Fruit fly (Drosophila melanogaster): ENCODE results near the gene bru3.

The bru3 gene

DNA sequence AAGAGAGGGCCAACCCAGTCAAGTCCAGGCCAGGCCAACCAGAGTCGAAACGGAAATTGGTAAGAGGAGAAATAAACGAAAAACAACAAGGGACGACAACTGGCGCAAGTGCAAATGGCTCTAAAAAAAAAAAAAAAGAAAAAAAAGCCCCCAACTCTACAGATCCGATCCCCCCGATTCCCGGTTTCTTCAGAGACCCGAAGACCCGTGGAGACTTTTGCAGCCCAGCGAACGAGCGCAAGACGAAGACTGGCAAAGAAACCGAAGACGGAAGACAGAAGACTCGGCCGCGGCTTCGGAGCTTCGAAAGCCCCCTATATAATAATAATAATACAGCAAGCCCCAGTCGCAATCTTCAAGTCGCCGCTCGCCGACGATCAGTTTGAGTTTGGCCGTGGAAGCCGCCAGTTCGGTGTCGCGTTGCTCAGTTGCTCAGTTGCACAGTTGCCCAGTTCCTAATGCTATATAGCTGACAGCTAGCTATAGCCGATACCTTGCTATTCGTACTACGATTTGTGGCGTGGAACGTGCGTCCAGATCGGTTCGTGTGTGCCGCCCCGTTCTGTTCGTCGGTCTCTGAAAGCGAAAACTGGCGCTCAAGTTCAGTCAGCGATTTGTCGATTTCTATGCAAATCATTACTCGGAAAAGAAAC lies 308.7 kb downstream of the bru3 start (continued):
- peak; percentile 10; the same call in 1 of the 2 replicates for TF ChIP-seq CG1024 (GFP tag; IDR thresholded peaks at IDR 0.05)
- TF ChIP-seq CG15269 (tag; optimal IDR thresholded peaks at IDR 0.05): peak; percentile 16
- TF ChIP-seq CG2199 (GFP tag; IDR thresholded peaks at IDR 0.05): no peak
- peak; percentile 46; the same call in 1 of the 2 replicates for TF ChIP-seq CG42726 (GFP tag; IDR thresholded peaks at IDR 0.05; ENCODE audit: partially characterized antibody)
- TF ChIP-seq az2 (GFP tag; optimal IDR thresholded peaks at IDR 0.05): no peak
- 0 out of 3 replicates have a peak, but pooled peaks have one; percentile 15 for TF ChIP-seq sr (GFP tag; IDR thresholded peaks at IDR 0.05)
- no peak for TF ChIP-seq CrebB (tag; optimal IDR thresholded peaks at IDR 0.05)
- no peak for TF ChIP-seq ttk (GFP tag; IDR thresholded peaks at IDR 0.05)
- TF ChIP-seq CG16815 (GFP tag; optimal IDR thresholded peaks at IDR 0.05): no peak
- 0 out of 2 replicates have a peak, but pooled peaks have one; percentile 24 for TF ChIP-seq unc-4 (GFP tag; IDR thresholded peaks at IDR 0.05; ENCODE audit: partially characterized antibody)
- TF ChIP-seq chm (GFP tag; IDR thresholded peaks at IDR 0.05): peak; percentile 38; the same call in 1 of the 2 replicates
- peak; percentile 64; the same call in 1 of the 4 replicates for TF ChIP-seq chinmo (GFP tag; IDR thresholded peaks at IDR 0.05; ENCODE audit: partially characterized antibody)
- TF ChIP-seq CG4707 (GFP tag; optimal IDR thresholded peaks at IDR 0.05): no peak
- TF ChIP-seq CG32532 (GFP tag; IDR thresholded peaks at IDR 0.05): no peak
- peak; percentile 31 for TF ChIP-seq corto (GFP tag; optimal IDR thresholded peaks at IDR 0.05)
- TF ChIP-seq Jarid2 (GFP tag; optimal IDR thresholded peaks at IDR 0.05): peak; percentile 77
- TF ChIP-seq CG12769 (tag; optimal IDR thresholded peaks at IDR 0.05): peak; percentile 84
- no peak for TF ChIP-seq klu (GFP tag; IDR thresholded peaks at IDR 0.05)
- TF ChIP-seq ci (GFP tag; IDR thresholded peaks at IDR 0.05): peak; percentile 45; the same call in 2 of the 3 replicates
- TF ChIP-seq CG4617 (GFP tag; optimal IDR thresholded peaks at IDR 0.05; ENCODE audit: borderline replicate concordance): no peak
- TF ChIP-seq CG10543 (GFP tag; optimal IDR thresholded peaks at IDR 0.05): peak; percentile 66
- TF ChIP-seq NFAT (GFP tag; IDR thresholded peaks at IDR 0.05): peak; percentile 47; the same call in 1 of the 2 replicates
- TF ChIP-seq oc (tag; optimal IDR thresholded peaks at IDR 0.05): peak; percentile 28
- no peak for TF ChIP-seq peb (GFP tag; IDR thresholded peaks at IDR 0.05)
- peak; percentile 94 for TF ChIP-seq CG6175 (GFP tag; IDR thresholded peaks at IDR 0.05)
- TF ChIP-seq HLHmδ (GFP tag; optimal IDR thresholded peaks at IDR 0.05): no peak
- TF ChIP-seq zen2 (GFP tag; IDR thresholded peaks at IDR 0.05; ENCODE audit: partially characterized antibody): 0 out of 3 replicates have a peak, but pooled peaks have one; percentile 43
- TF ChIP-seq CG11560 (tag; IDR thresholded peaks at IDR 0.05): no peak
- TF ChIP-seq CG1647 (GFP tag; optimal IDR thresholded peaks at IDR 0.05): no peak
- no peak for TF ChIP-seq CG8290 (GFP tag; optimal IDR thresholded peaks at IDR 0.05)
- TF ChIP-seq CG8290 (tag; optimal IDR thresholded peaks at IDR 0.05): peak in 1 of 2 experiments; percentile 28
- TF ChIP-seq CG15601 (tag; optimal IDR thresholded peaks at IDR 0.05): no peak
- TF ChIP-seq CG13894 (tag; optimal IDR thresholded peaks at IDR 0.05): peak; percentile 80
- peak; percentile 99 for TF ChIP-seq pros (GFP tag; optimal IDR thresholded peaks at IDR 0.05)
- TF ChIP-seq Sin3A (optimal IDR thresholded peaks at IDR 0.05): no peak
- peak; percentile 53 for TF ChIP-seq vvl (GFP tag; IDR thresholded peaks at IDR 0.05)
- TF ChIP-seq Dip2 (GFP tag; IDR thresholded peaks at IDR 0.05): no peak
- no peak for TF ChIP-seq CG3281 (GFP tag; optimal IDR thresholded peaks at IDR 0.05)
- TF ChIP-seq ftz-f1 (GFP tag; optimal IDR thresholded peaks at IDR 0.05): peak; percentile 1
- TF ChIP-seq crol (GFP tag; IDR thresholded peaks at IDR 0.05): 0 out of 2 replicates have a peak, but pooled peaks have one; percentile 20
- TF ChIP-seq dysf (GFP tag; IDR thresholded peaks at IDR 0.05): 0 out of 3 replicates have a peak, but pooled peaks have one; percentile 20
- peak; percentile 25; the same call in 1 of the 2 replicates for TF ChIP-seq Adf1 (GFP tag; IDR thresholded peaks at IDR 0.05)
- 0 out of 3 replicates have a peak, but pooled peaks have one; percentile 18 for TF ChIP-seq CG34422 (GFP tag; IDR thresholded peaks at IDR 0.05)
- no peak for TF ChIP-seq CG18476 (GFP tag; optimal IDR thresholded peaks at IDR 0.05)
- TF ChIP-seq Med (GFP tag): peak; percentile 74
- TF ChIP-seq BtbVII (GFP tag; optimal IDR thresholded peaks at IDR 0.05): peak; percentile 21
- no peak for TF ChIP-seq kah (GFP tag; optimal IDR thresholded peaks at IDR 0.05)
- TF ChIP-seq sens (GFP tag): peak; percentile 40
- no peak for TF ChIP-seq Asciz (GFP tag; optimal IDR thresholded peaks at IDR 0.05)

Data from whole organism, embryonic.